Worm (Caenorhabditis elegans): ENCODE results near the gene rab-30.

Gene rab-30

DNA sequence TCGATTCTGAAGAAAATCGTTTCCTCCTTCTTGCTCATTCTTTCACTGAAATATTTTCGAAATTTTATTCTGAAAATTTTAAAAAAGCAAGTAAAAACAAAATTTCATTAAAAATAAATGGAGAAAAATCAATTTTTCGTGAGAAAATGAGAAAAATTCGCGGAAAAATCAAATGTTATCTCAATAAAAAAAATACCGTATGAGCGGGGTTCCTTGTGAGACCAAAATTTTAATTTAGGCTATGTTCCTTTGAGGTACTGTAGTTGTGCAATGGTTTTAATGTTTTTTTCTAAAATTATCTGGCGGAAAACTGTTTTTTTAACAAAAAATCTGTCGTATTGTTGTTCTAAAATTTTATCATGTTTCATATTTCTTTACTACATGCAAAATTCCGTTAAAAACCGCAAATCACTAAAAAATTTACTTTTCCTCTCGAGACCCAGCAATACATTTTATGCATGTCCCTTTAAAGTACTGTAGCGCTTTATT, 39.8 kb downstream of the rab-30 start, which contains the start of gene epg-6 (continued):
- no peak for TF ChIP-seq athp-1 (tag; optimal IDR thresholded peaks at IDR 0.05)
- TF ChIP-seq madf-10 (tag; optimal IDR thresholded peaks at IDR 0.05), result no peak
- TF ChIP-seq unc-130 (GFP tag; optimal IDR thresholded peaks at IDR 0.05), result peak; percentile 19
- TF ChIP-seq attf-5 (GFP tag; optimal IDR thresholded peaks at IDR 0.05), result no peak
- no peak for TF ChIP-seq mes-4 (tag; optimal IDR thresholded peaks at IDR 0.05)
- TF ChIP-seq let-607 (tag; optimal IDR thresholded peaks at IDR 0.05), result no peak
- no peak for TF ChIP-seq K11D2.4 (GFP tag; IDR thresholded peaks at IDR 0.05)
- TF ChIP-seq efl-1 (GFP tag; optimal IDR thresholded peaks at IDR 0.05), result peak; percentile 75
- TF ChIP-seq hrde-1 (tag; optimal IDR thresholded peaks at IDR 0.05; ENCODE audit: borderline replicate concordance), result no peak
- peak; percentile 54 for TF ChIP-seq lin-54 (GFP tag; optimal IDR thresholded peaks at IDR 0.05)
- TF ChIP-seq him-1 (tag; optimal IDR thresholded peaks at IDR 0.05), result peak; percentile 50
- TF ChIP-seq zim-3 (tag; optimal IDR thresholded peaks at IDR 0.05), result no peak
- TF ChIP-seq D2030.7 (GFP tag; IDR thresholded peaks at IDR 0.05), result peak; percentile 74
- TF ChIP-seq F23B12.7 (tag; optimal IDR thresholded peaks at IDR 0.05; ENCODE audit: insufficient read depth), result no peak
- no peak for TF ChIP-seq F57C9.4 (tag; optimal IDR thresholded peaks at IDR 0.05)
- no peak for TF ChIP-seq Y56A3A.18 (GFP tag; IDR thresholded peaks at IDR 0.05)
- TF ChIP-seq repo-1 (tag; optimal IDR thresholded peaks at IDR 0.05), result no peak
- no peak for TF ChIP-seq F55B11.4 (tag; optimal IDR thresholded peaks at IDR 0.05; ENCODE audit: borderline replicate concordance, insufficient read depth)
- peak; percentile 82 for TF ChIP-seq madf-8 (GFP tag; conservative IDR thresholded peaks at IDR 0.05)
- no peak for TF ChIP-seq ceh-40 (GFP tag; IDR thresholded peaks at IDR 0.05)
- no peak for TF ChIP-seq F49E8.2 (tag; optimal IDR thresholded peaks at IDR 0.05; ENCODE audit: insufficient read depth)
- no peak for TF ChIP-seq egrh-3 (GFP tag; IDR thresholded peaks at IDR 0.05)
- no peak for TF ChIP-seq hmg-20 (GFP tag; IDR thresholded peaks at IDR 0.05)
- TF ChIP-seq sdz-38 (tag; optimal IDR thresholded peaks at IDR 0.05), result no peak
- TF ChIP-seq nhr-179 (tag; optimal IDR thresholded peaks at IDR 0.05), result no peak
- no peak for TF ChIP-seq fkh-3 (tag; optimal IDR thresholded peaks at IDR 0.05)
- no peak for TF ChIP-seq ZK185.1 (tag; optimal IDR thresholded peaks at IDR 0.05; ENCODE audit: poor library complexity, severe bottlenecking)
- TF ChIP-seq ceh-58 (GFP tag; IDR thresholded peaks at IDR 0.05), result no peak
- no peak for TF ChIP-seq unc-62 (GFP tag; optimal IDR thresholded peaks at IDR 0.05)
- peak; percentile 94 for TF ChIP-seq xnd-1 (tag; optimal IDR thresholded peaks at IDR 0.05)
- TF ChIP-seq somi-1 (GFP tag; optimal IDR thresholded peaks at IDR 0.05), result no peak
- TF ChIP-seq nhr-120 (GFP tag; IDR thresholded peaks at IDR 0.05), result no peak
- peak; percentile 84 for TF ChIP-seq ceh-91 (GFP tag; IDR thresholded peaks at IDR 0.05)
- TF ChIP-seq lir-1 (GFP tag; conservative IDR thresholded peaks at IDR 0.05), result no peak
- no peak for TF ChIP-seq ztf-22 (GFP tag; optimal IDR thresholded peaks at IDR 0.05)
- no peak for TF ChIP-seq T07F8.4 (tag; optimal IDR thresholded peaks at IDR 0.05)
- TF ChIP-seq F57A8.1 (GFP tag; optimal IDR thresholded peaks at IDR 0.05), result no peak
- TF ChIP-seq mxl-1 (tag; optimal IDR thresholded peaks at IDR 0.05), result no peak
- no peak for TF ChIP-seq F52B5.7 (tag; optimal IDR thresholded peaks at IDR 0.05)
- TF ChIP-seq Y79H2A.3 (GFP tag; conservative IDR thresholded peaks at IDR 0.05), result 0 out of 2 replicates have a peak, but pooled peaks have one; percentile 26
- no peak for TF ChIP-seq rec-8 (tag; optimal IDR thresholded peaks at IDR 0.05)
- TF ChIP-seq lsy-27 (tag; optimal IDR thresholded peaks at IDR 0.05; ENCODE audit: borderline replicate concordance, insufficient read depth), result no peak
- TF ChIP-seq tbp1 (GFP tag; optimal IDR thresholded peaks at IDR 0.05), result peak; percentile 14
- TF ChIP-seq Y67H2A.10 (GFP tag; conservative IDR thresholded peaks at IDR 0.05), result no peak
- no peak for TF ChIP-seq ztf-28 (GFP tag; IDR thresholded peaks at IDR 0.05)
- TF ChIP-seq F37B4.10 (GFP tag; IDR thresholded peaks at IDR 0.05), result no peak
- TF ChIP-seq bed-1 (GFP tag; IDR thresholded peaks at IDR 0.05), result no peak
- TF ChIP-seq snpc-3.4 (tag; optimal IDR thresholded peaks at IDR 0.05), result peak; percentile 8

Data from whole organism, young adult.